Worm (Caenorhabditis elegans): Measurements from ENCODE around the gene F35H8.4.

DNA sequence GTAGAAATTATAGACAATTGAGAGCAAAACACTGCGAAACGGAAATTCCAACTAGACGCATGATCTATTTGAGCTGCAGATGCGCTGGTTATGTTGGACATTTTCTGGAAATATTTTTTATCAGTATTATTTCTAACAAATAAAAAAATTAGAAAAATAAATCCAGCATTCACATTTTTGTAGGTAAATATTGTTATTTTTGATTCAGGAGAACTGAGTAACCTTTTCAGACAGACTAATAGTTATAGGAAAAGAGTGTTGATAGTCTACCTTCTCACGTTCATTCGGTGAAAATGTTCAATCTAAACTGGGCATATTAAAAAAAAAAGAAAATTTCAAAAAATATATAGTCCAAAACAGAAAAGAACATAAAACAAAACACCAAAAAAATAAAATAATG, 38.3 kb downstream of the F35H8.4 start, which contains the start of gene sra-1:
- TF ChIP-seq mab-5 (tag; optimal IDR thresholded peaks at IDR 0.05) (no peak), M03D4.4 (tag; optimal IDR thresholded peaks at IDR 0.05) (no peak), nhr-2 (tag; optimal IDR thresholded peaks at IDR 0.05) (no peak), snpc-4 (tag; optimal IDR thresholded peaks at IDR 0.05) (no peak), pha-4 (tag; optimal IDR thresholded peaks at IDR 0.05) (no peak), sptf-1 (tag; optimal IDR thresholded peaks at IDR 0.05) (no peak), lsy-2 (tag; optimal IDR thresholded peaks at IDR 0.05) (no peak), nhr-12 (tag; optimal IDR thresholded peaks at IDR 0.05) (no peak), unc-62 (GFP tag; optimal IDR thresholded peaks at IDR 0.05) (no peak), nhr-28 (tag; optimal IDR thresholded peaks at IDR 0.05) (no peak), mep-1 (tag; optimal IDR thresholded peaks at IDR 0.05) (no peak), elt-1 (tag; optimal IDR thresholded peaks at IDR 0.05; ENCODE audit: borderline replicate concordance, insufficient read depth) (no peak), blmp-1 (tag; optimal IDR thresholded peaks at IDR 0.05) (no peak)
